Fruit fly (Drosophila melanogaster): ENCODE data around the gene CheA7a.
A peak's percentile ranks its signal among the peaks of the same experiment; 100 is the strongest.

The CheA7a gene

DNA sequence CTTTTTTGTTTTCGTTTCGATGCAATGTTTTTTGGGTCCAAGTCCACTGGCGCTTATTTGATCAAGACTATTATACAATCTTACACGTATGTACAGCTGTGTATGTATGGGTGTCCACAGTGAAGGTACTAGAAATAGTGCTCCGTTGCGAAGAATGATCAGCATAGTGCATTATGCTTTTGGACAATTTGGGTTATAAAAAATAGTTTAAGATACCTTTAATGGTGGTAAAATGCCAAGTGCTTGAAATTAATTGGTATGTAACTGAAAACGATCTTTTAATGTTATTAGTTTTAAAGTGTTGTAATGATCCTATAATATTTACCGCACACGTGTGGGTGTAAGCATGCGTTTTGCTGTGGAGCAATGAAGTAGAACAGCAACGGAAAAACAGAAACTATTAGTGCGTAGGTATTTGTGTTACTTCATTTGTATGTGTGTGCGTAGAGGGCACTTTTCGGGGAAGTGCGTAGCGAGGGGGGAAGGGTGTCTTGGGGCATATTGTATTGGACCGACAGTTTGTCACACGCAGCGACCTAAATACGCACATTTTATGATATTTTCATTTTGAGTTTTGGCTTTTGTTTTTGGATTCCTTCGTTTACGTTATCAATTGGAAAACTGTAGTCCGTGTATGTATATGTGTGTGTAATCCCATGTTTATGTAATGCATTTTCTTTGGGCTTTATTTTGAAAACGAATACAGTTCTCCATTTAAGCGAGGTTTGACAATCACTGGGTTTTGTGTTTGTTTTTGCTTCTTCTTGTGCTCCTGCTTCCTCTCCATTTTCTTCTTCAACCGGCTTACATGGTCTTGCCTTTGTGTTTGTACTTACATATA, 41.6 kb upstream of the CheA7a start (continued):
- TF ChIP-seq Ets96B (tag; optimal IDR thresholded peaks at IDR 0.05) (peak; percentile 72), fd59A (GFP tag; optimal IDR thresholded peaks at IDR 0.05) (peak; percentile 60), eg (GFP tag; IDR thresholded peaks at IDR 0.05) (peak; percentile 79; the same call in 2 of the 3 replicates), CG31627 (GFP tag; optimal IDR thresholded peaks at IDR 0.05) (peak; percentile 2), CG16779 (tag; optimal IDR thresholded peaks at IDR 0.05) (peak; percentile 34), CG3032 (tag; optimal IDR thresholded peaks at IDR 0.05) (peak; percentile 71), CG10631 (GFP tag; optimal IDR thresholded peaks at IDR 0.05) (peak; percentile 64), CG10669 (GFP tag; optimal IDR thresholded peaks at IDR 0.05) (peak; percentile 72), Eip75B (GFP tag; optimal IDR thresholded peaks at IDR 0.05) (peak; percentile 60), CG11762 (GFP tag; optimal IDR thresholded peaks at IDR 0.05; ENCODE audit: insufficient read depth) (peak; percentile 72), CG9139 (GFP tag; optimal IDR thresholded peaks at IDR 0.05) (no peak), CG6163 (GFP tag; IDR thresholded peaks at IDR 0.05) (peak; percentile 73), CG6808 (GFP tag; optimal IDR thresholded peaks at IDR 0.05) (peak; percentile 70), Eip93F (GFP tag; optimal IDR thresholded peaks at IDR 0.05) (no peak), fkh (GFP tag; optimal IDR thresholded peaks at IDR 0.05) (peak; percentile 25), Blimp-1 (GFP tag; optimal IDR thresholded peaks at IDR 0.05) (no peak)

DNA sequence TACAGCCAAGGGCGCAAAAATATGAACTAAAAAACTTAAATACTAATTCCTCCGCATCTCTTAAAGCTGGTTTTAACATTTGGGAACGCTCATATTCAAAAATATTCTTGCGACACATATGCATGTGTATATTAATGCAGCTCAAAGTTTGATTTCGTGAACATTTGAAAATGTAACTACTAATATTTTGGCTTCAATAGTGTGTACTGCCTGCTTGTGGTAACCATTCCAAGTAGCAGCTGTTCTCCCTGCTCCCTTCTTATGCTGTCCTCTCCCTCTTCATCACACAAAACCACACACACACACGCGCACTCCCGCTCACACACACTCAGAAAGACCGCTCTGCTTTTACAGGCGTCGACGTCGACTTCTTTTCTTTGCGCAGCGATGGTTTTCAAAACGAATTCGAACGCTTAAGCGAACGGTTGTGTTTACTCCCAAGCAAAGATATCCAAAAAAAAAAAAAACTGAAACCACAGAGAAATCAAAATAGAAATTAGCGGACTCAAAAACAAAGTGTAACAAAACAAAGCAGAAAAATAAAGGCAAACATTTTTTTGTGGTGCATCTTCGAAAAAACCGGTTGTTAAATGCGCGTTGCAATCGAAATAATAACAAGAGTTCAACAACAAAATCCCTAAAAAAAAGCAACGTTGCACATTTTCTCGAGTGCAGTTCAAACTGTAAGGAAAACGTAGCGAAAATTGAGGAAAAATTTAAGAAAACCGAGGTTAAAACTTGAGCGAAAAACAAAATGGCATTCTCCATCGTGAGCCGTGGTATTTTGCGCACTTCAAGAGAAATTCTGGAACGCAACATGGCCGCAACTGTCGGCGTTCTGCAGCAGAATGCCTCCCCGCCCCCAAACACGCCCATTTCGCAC, 40.7 kb upstream of the CheA7a start, which contains the start of gene CBP:
Gene CBP, plus strand, starts transcription at position 391 of the 883 bp plus-strand sequence.
- peak; percentile 94 for TF ChIP-seq CG6808 (GFP tag; optimal IDR thresholded peaks at IDR 0.05)
- TF ChIP-seq fd85E (GFP tag; optimal IDR thresholded peaks at IDR 0.05), result peak; percentile 89
- TF ChIP-seq Sox14 (GFP tag; optimal IDR thresholded peaks at IDR 0.05), result peak; percentile 97
- peak; percentile 97 for TF ChIP-seq CG10669 (GFP tag; optimal IDR thresholded peaks at IDR 0.05)
- TF ChIP-seq OdsH (GFP tag; optimal IDR thresholded peaks at IDR 0.05), result peak; percentile 96
- peak; percentile 96 for TF ChIP-seq pdm3 (GFP tag; optimal IDR thresholded peaks at IDR 0.05)
- TF ChIP-seq CG16779 (tag; optimal IDR thresholded peaks at IDR 0.05), result peak; percentile 95
- peak; percentile 97 for TF ChIP-seq Ets96B (tag; optimal IDR thresholded peaks at IDR 0.05)
- TF ChIP-seq ss (GFP tag; optimal IDR thresholded peaks at IDR 0.05), result peak; percentile 95 to 96
- TF ChIP-seq lz (GFP tag; optimal IDR thresholded peaks at IDR 0.05), result peak; percentile 96
- peak; percentile 92 for TF ChIP-seq Ets21C (GFP tag; optimal IDR thresholded peaks at IDR 0.05)
- peak; percentile 91 for TF ChIP-seq fkh (GFP tag; optimal IDR thresholded peaks at IDR 0.05)
- peak; percentile 90 for TF ChIP-seq vri (GFP tag; optimal IDR thresholded peaks at IDR 0.05)
- TF ChIP-seq spab (GFP tag; optimal IDR thresholded peaks at IDR 0.05), result peak; percentile 95
- TF ChIP-seq CG6276 (GFP tag; optimal IDR thresholded peaks at IDR 0.05), result peak; percentile 94
- peak; percentile 89 for TF ChIP-seq CG4318 (GFP tag; optimal IDR thresholded peaks at IDR 0.05)
- TF ChIP-seq net (GFP tag; optimal IDR thresholded peaks at IDR 0.05), result peak; percentile 94
- peak; percentile 95 for TF ChIP-seq acj6 (GFP tag; optimal IDR thresholded peaks at IDR 0.05)
- peak; percentile 97 for TF ChIP-seq CG1621 (tag; optimal IDR thresholded peaks at IDR 0.05)
- TF ChIP-seq CG15336 (GFP tag; IDR thresholded peaks at IDR 0.05), result peak; percentile 95
- TF ChIP-seq topi (GFP tag; optimal IDR thresholded peaks at IDR 0.05), result peak; percentile 95
- peak; percentile 96 for TF ChIP-seq Hr4 (GFP tag; optimal IDR thresholded peaks at IDR 0.05)
- TF ChIP-seq eg (GFP tag; IDR thresholded peaks at IDR 0.05), result peak; percentile 95
- peak; percentile 81 for TF ChIP-seq Blimp-1 (GFP tag; optimal IDR thresholded peaks at IDR 0.05)
- peak; percentile 94 for TF ChIP-seq Lpt (GFP tag; optimal IDR thresholded peaks at IDR 0.05)
- peak; percentile 89 to 97 for TF ChIP-seq salr (GFP tag; optimal IDR thresholded peaks at IDR 0.05)
- TF ChIP-seq CG10631 (GFP tag; optimal IDR thresholded peaks at IDR 0.05), result peak; percentile 97
- TF ChIP-seq Eip75B (GFP tag; optimal IDR thresholded peaks at IDR 0.05), result peak; percentile 97
- TF ChIP-seq CG11294 (GFP tag; IDR thresholded peaks at IDR 0.05), result peak; percentile 83
- TF ChIP-seq cyc (GFP tag; optimal IDR thresholded peaks at IDR 0.05), result peak; percentile 95
- peak; percentile 97 for TF ChIP-seq CG6163 (GFP tag; IDR thresholded peaks at IDR 0.05)
- peak; percentile 97 for TF ChIP-seq svp (GFP tag)
- TF ChIP-seq CG9139 (GFP tag; optimal IDR thresholded peaks at IDR 0.05), result peak; percentile 93
- TF ChIP-seq CG7368 (GFP tag; optimal IDR thresholded peaks at IDR 0.05), result peak; percentile 95
- TF ChIP-seq CG31627 (GFP tag; optimal IDR thresholded peaks at IDR 0.05), result peak; percentile 93
- peak; percentile 95 for TF ChIP-seq Hr39 (GFP tag; optimal IDR thresholded peaks at IDR 0.05)
- peak; percentile 99 for TF ChIP-seq Eip78C (GFP tag)
- TF ChIP-seq esn (GFP tag; optimal IDR thresholded peaks at IDR 0.05), result peak; percentile 96
- TF ChIP-seq dac (GFP tag; optimal IDR thresholded peaks at IDR 0.05), result peak; percentile 91
